Fruit fly (Drosophila melanogaster) ovary, adult (tissue): ENCODE results near the gene GatC.

ENCODE experiments used
- CG17801 ChIP-seq: fragments of 200-800 bp; optimal IDR thresholded peaks from 2 replicates; lab custom pipeline; 2019; ENCODE audit warnings: missing biosample characterization, mild to moderate bottlenecking, missing genetic modification characterization, moderate library complexity; ENCODE audit not compliant: partially characterized antibody

Gene GatC

DNA sequence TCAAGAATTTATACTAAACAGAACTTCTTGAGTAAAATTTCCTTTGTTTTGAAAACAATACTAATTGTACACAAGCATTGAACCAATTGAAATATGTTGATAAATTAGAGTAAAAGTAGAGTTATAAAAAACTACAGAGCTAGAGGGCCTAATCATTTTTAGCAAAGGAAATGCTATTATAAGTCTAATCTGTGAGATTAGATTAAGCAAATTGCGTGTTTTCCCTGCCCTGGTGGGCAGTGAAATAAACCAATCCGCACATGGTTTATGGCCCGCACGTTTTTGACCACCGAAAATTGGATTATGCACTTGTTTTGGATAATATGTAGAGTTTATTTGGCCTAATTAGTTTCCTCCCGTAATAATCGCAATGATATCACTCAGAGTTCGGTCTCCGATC, 9.7 kb upstream of the GatC start:
- no peak for TF ChIP-seq CG17801 (GFP tag; lab: Kevin White, UChicago)

DNA sequence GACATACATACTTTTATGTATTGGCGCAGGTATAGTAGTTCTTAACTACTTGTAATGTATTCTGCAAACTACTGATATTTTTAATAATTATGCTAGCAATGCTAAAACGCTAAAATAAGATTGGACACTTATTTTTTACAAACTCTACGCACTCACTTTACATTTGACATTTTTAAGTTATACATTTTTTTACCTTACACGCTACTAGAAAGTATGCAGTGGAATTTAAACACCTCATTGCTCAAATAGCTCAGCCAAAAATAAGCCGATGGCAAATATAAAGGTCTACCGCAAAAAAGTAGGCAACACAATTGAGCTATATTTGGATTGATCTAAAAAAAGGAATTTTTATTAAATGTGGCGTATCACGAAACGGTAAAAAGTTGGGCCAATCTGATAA, 9.2 kb upstream of the GatC start:
- TF ChIP-seq CG17801 (GFP tag; lab: Kevin White, UChicago) = no peak

DNA sequence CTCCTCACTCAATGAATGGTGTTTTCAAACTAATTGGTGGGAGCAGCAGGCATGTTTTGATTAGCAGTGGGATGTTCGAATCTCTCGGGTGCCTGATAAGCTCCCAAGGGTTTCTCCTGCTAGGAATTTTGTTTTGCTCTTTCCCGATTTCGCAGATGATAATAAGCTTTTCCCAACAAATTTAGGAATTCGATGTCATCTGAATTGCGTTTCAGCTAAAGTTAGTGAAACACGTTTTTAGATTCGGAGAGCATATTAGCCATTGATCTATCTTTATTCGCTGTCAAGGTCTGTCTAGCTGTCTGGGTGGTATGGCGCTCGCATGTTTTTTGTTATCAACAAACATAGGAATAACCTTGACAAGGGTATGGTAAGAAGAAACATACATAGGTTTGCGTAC, 8.6 kb upstream of the GatC start, which contains the start of gene CG33307:
Gene CG33307, minus strand, starts transcription at position 13 of the 400 bp plus-strand sequence.
- TF ChIP-seq CG17801 (GFP tag; lab: Kevin White, UChicago) = no peak

DNA sequence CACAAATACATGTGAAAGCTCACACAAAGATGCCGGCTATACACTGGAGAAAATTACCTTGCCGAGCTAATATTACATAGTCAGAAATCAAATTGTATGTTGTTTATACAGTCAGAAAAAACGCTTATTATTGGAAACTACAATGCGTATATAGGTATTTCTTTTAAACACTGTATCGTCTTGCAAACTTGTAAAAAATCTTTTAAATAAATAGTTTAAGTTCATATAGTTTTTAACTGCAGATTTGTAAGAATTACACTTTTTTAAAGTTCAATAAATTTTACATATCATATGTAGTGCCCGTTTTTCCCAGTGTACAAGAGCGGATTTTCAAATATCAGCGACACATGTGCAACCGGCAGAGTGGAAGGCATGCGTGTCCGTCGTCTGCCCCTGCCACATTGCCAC, 6.8 kb upstream of the GatC start:
- peak; percentile 72 for TF ChIP-seq CG17801 (GFP tag; lab: Kevin White, UChicago)

DNA sequence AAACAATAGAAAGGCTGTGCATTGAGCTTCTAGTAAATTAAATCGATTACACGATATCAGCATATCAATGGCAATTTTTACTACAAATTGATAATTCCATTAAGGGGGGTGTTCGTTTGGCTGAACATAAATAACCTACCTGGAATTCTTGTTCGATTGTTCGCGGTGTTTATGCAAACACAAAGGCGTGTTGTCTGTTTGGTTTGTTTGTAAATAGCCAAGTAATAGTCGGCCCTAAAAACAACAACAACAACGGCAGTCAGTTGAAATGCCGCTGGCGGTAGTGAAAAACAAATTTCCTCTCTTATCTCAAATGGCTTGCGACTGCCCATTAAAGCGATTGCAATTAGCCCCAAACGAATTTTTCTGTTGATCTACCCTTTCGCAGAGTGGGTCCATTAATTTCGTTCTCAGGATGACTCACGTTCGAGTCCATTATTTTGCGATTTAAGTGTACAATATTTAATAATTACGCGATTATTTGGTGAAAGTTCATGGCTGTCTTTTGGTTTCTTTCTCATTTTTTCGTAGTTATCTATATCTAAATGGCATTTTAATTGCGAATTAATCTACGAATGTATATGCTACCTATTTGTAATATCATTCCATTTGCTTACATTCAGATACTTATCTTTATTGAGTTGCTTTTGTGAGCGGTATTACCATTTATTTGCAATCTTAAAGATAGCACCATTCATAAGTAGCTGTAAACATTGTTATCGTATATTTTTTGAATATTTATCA, 5.9 kb upstream of the GatC start:
- TF ChIP-seq CG17801 (GFP tag; lab: Kevin White, UChicago) = peak; percentile 78

DNA sequence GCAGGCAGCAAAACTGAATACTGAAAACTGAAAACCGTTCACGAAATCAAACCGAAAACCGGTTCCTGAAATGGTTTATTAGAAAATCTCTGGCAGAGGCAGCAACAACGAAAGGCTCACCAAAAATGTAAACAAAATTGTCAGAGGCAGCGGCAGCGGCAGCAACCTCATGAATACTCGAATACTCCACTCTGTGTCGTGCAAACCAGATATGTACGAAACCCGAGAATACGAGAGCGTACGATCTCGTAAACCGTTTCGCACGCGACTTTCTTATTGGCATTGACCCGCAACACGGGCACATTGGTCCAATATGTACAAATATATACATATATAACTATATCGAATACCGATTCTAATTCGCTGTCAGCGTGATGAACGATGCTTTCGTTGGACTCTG, 4.7 kb upstream of the GatC start:
- no peak for TF ChIP-seq CG17801 (GFP tag; lab: Kevin White, UChicago)

DNA sequence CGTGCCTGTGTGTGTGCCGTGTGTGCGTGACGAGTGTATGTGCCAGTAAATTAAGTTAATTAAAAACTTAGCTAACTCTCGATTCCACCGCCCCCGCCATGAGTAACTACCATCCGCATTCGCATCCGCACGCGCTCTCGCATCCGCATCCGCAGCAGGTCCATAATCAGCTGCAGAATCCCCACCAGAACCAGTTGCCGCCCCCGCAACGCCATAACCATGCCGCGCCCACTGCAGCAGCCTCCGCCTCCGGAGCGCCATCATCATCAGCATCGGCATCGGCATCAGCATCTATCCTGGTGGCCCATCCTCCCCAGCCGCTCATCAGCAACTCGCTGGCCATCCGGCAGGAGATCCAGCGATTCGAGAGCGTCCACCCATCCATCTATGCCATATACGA, 3.1 kb upstream of the GatC start:
- TF ChIP-seq CG17801 (GFP tag; lab: Kevin White, UChicago) = no peak

DNA sequence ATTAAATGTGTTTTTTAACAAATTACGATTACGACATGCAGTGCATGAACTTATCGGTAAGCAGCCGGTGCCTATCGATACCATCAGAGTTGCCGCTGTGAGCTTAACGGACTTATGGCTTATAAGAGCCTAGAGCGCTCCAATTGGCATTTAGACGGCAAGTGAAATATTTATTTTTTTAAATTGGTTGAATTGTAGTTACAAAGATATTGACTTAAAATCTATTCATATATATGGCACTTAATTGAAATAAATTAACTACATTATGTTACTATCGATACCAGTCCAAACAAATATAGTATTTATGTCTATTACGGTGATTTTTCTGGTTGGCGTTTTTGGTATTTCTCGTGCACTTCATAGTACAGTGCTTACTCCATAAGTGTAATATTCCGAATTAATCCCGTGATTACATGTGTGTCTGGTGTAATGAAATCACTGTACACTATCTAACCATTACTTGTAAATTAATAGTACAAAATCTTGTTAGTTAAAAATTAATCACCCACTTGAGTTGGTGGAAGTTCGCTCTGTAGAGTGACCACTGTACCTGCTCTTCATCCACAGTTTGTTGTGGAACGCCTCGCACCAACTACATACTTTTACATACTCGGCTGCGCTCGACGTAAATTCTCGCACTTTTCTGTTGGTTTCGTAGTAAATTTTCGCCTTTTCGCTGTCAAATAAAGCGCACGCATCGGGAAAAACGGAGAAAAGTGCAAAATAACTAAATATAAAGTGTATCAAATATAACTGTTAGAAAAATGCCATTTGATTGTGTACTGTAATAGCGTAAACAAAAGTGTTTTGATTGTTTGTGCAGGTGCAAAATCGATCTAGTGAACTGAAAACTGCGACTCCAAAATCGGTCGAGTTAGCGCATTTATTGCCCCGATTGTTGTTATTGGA, 2.4 kb upstream of the GatC start, which contains the start of the genes mRpS23 and CenG1A:
Gene mRpS23, minus strand, starts transcription at position 71 of the 909 bp plus-strand sequence.
Gene CenG1A, plus strand, starts transcription at position 563 of the 909 bp plus-strand sequence.
- TF ChIP-seq CG17801 (GFP tag; lab: Kevin White, UChicago) = peak; percentile 100

DNA sequence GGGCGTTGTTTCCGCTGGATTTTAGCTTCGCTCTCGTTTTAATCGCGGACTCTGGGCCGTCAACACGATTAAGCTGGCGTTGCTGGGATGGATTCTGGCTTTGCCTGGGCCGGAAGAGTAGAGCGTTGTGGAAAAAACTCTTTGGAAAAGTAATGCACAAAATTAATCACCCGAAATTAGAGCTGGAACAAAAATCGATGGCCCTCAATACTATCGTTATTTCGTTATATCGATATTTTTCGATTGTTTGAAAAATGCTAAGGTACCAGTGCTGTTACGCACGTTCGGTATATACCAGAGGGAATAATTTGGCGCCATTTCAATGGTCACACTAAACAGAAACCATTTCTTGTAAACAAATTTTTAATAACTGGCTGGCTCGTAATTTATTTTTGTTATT, 3.4 kb downstream of the GatC start, which contains the start of the genes Arpc1 and Orc5:
Gene Arpc1, minus strand, starts transcription at position 202 of the 400 bp plus-strand sequence.
Gene Orc5, plus strand, starts transcription at position 298 of the 400 bp plus-strand sequence.
- peak; percentile 26 for TF ChIP-seq CG17801 (GFP tag; lab: Kevin White, UChicago)

DNA sequence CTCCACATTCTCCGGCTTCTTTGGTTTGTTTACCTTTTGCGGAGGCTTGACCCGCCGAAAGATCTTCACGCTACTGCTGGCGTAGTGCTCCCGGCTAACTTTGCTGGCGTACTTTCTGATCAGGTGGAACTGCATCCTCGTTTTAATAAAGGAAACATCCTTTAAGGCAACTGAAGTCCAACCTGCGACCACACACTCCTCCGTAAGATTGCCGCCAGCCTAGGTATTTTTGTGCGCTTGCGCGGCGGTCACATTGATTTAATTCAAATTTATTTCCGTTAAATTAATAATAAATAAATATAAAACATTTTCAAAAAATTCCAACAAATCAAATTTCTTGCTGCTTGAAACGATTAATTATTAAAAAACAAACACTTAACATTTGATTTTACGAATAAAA, 5.3 kb downstream of the GatC start, which contains the start of gene PolG1:
Gene PolG1, minus strand, starts transcription at position 216 of the 400 bp plus-strand sequence.
- no peak for TF ChIP-seq CG17801 (GFP tag; lab: Kevin White, UChicago)

DNA sequence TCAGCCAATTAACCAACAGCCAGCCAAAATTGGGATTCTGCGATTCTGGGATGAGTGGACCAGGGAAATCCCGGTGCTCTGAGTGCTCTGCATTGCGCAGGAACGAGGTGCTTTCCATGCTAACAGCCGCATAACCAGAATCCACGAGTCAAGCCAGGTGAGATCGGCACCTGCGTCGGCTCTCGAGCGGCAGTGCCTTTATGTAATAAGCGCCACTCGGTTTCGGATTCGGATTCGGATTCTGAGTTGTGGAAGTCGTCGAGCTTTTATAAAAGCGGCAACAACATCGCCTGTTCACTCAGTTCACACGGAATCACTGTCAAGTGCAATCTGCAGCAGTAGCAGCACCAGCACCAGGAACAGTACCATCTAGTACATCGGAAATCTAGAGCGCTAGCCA, 12.0 kb downstream of the GatC start, which contains the start of gene b:
Gene b, plus strand, starts transcription at position 301 of the 400 bp plus-strand sequence.
- TF ChIP-seq CG17801 (GFP tag; lab: Kevin White, UChicago) = no peak

DNA sequence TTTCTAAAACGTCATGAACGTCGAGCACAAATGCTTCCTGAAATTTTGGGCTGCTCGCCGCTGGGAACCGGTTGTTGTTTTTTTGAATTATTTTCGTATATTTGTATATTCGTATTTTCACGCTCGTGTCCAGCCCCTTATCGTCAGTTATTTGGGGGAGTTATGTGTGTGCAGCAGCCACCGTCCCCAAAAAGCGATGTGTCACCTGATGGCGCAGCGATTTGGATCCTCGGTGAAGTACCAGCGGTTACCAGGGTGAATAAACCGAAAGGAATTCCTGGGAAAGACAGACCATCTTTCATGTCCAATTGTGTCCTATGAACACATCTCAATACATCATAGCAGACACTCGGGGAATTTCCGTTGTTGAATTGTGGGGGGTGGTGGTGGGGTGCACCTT, 12.7 kb downstream of the GatC start:
- TF ChIP-seq CG17801 (GFP tag; lab: Kevin White, UChicago) = no peak

DNA sequence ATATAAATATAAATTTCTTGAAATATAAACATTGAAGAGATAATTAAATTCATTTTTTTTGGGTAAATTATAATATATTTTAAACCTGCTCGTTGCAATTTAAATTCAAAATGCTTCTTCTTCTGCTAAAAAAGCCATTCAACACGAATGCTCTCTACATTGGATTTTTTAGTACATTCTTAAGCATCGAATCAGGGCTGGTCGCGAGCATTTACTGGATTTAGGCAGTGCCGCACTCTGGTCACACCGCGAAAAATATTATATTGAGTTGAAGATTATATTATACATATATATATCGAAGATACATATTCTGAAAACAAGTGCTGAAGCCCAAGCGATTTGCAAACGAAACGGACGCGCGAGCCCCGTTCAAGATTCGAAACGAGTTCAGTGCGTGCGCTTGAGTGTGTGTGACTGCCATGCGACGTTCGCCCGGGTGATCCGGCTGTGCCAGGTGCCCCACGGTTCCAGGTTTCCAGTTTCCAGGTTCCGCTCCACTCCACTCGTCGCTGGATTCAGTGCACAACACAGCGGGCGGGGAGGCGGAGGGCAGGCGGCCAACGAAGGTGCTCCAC, 19.2 kb downstream of the GatC start, which contains the start of gene Sos:
Gene Sos, plus strand, starts transcription at position 213 of the 575 bp plus-strand sequence.
- TF ChIP-seq CG17801 (GFP tag; lab: Kevin White, UChicago) = no peak

DNA sequence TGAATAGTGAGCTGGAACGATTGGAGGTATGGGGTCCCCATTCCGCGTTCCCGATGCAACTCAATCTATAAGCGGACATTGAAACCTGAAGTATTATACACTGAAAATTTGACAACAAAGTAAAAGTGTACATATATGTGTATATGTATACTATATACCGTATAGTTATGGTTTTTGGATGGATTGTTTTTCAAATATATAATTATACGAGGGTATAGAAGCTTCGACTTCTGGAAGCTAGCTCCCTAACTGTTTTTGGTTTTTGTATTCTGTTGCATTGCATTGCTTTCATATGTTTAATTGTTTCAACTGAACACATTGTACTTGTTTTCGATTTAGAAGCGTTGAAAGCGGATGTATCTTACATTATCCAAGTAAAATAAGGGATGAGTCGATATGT, 19.7 kb downstream of the GatC start, which contains the start of gene CG16888:
Gene CG16888, minus strand, starts transcription at position 101 of the 400 bp plus-strand sequence.
- no peak for TF ChIP-seq CG17801 (GFP tag; lab: Kevin White, UChicago)
